Fruit fly (Drosophila melanogaster): ENCODE data around the gene pyd3.
A peak's percentile ranks its signal among the peaks of the same experiment; 100 is the strongest.

The pyd3 gene

DNA sequence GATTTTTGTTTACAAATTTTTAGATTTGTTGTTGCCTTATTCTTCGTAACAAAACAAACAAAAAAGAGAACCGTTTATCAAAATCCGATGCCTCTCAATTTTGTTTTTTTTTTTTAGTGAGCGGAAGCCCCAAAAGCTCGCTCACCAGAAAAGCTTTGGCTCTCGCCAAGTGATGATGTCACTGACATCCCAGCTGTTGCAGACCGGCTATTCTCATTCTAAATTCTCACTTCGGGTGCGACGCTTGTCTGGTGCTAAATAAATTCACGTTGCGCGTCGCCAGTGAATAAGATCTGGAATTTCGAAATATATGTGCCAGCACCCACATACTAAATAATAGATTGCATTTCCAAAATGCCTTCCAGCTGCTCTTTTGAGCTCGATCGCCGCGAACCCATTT, 44.0 kb upstream of the pyd3 start, which contains the start of gene CG2641 (continued):
- TF ChIP-seq CG8089 (GFP tag; optimal IDR thresholded peaks at IDR 0.05) (no peak), CG3281 (GFP tag; optimal IDR thresholded peaks at IDR 0.05) (peak; percentile 5), ash1 (GFP tag; optimal IDR thresholded peaks at IDR 0.05) (no peak), jing (GFP tag; optimal IDR thresholded peaks at IDR 0.05) (no peak), sens (GFP tag) (no peak), CG7963 (GFP tag; IDR thresholded peaks at IDR 0.05; ENCODE audit: partially characterized antibody) (no peak), klu (GFP tag; IDR thresholded peaks at IDR 0.05) (no peak), CG11504 (tag; optimal IDR thresholded peaks at IDR 0.05) (no peak), cwo (GFP tag; optimal IDR thresholded peaks at IDR 0.05) (no peak), CG7839 (tag; optimal IDR thresholded peaks at IDR 0.05) (no peak), Dek (tag; optimal IDR thresholded peaks at IDR 0.05) (no peak), lmd (GFP tag; IDR thresholded peaks at IDR 0.05) (no peak), CG1602 (GFP tag; optimal IDR thresholded peaks at IDR 0.05) (no peak), CG3838 (GFP tag; optimal IDR thresholded peaks at IDR 0.05) (no peak), CG1603 (tag; optimal IDR thresholded peaks at IDR 0.05) (no peak), Rfx (GFP tag; IDR thresholded peaks at IDR 0.05) (no peak), Ravus (GFP tag; IDR thresholded peaks at IDR 0.05) (no peak), CG10274 (GFP tag; optimal IDR thresholded peaks at IDR 0.05) (no peak), tio (GFP tag; optimal IDR thresholded peaks at IDR 0.05) (no peak), Atf6 (GFP tag; IDR thresholded peaks at IDR 0.05) (no peak), CG34376 (GFP tag; optimal IDR thresholded peaks at IDR 0.05) (peak; percentile 47), CoRest (tag; optimal IDR thresholded peaks at IDR 0.05) (no peak), Drgx (GFP tag; IDR thresholded peaks at IDR 0.05) (peak; percentile 72), dati (GFP tag; IDR thresholded peaks at IDR 0.05) (no peak), Dbx (GFP tag; IDR thresholded peaks at IDR 0.05) (0 out of 3 replicates have a peak, but pooled peaks have one; percentile 46), HLH54F (GFP tag; optimal IDR thresholded peaks at IDR 0.05) (no peak), wek (GFP tag; optimal IDR thresholded peaks at IDR 0.05) (no peak), CG9215 (GFP tag; IDR thresholded peaks at IDR 0.05) (no peak), lbe (GFP tag; optimal IDR thresholded peaks at IDR 0.05) (peak; percentile 61), Ets97D (GFP tag; optimal IDR thresholded peaks at IDR 0.05) (no peak), BEAF-32 (GFP tag; optimal IDR thresholded peaks at IDR 0.05) (no peak), CG43689 (GFP tag; IDR thresholded peaks at IDR 0.05) (no peak), sr (GFP tag; IDR thresholded peaks at IDR 0.05) (0 out of 3 replicates have a peak, but pooled peaks have one; percentile 7), CG1529 (GFP tag; optimal IDR thresholded peaks at IDR 0.05) (no peak), CG34224 (GFP tag; IDR thresholded peaks at IDR 0.05; ENCODE audit: partially characterized antibody) (peak; percentile 20; the same call in 1 of the 3 replicates), Hr78 (GFP tag; optimal IDR thresholded peaks at IDR 0.05) (no peak), Dfd (GFP tag; optimal IDR thresholded peaks at IDR 0.05) (no peak), CG6854 (GFP tag; optimal IDR thresholded peaks at IDR 0.05) (no peak), Sox102F (GFP tag; optimal IDR thresholded peaks at IDR 0.05) (no peak), Sry-δ (GFP tag; optimal IDR thresholded peaks at IDR 0.05) (no peak), amos (GFP tag; IDR thresholded peaks at IDR 0.05; ENCODE audit: partially characterized antibody) (peak; percentile 8; the same call in 1 of the 2 replicates), CG6175 (GFP tag; IDR thresholded peaks at IDR 0.05) (no peak), CG31365 (tag; optimal IDR thresholded peaks at IDR 0.05) (no peak), CG11247 (GFP tag; IDR thresholded peaks at IDR 0.05) (no peak), bigmax (GFP tag; optimal IDR thresholded peaks at IDR 0.05) (no peak), Lpt (GFP tag; optimal IDR thresholded peaks at IDR 0.05) (no peak), sna (GFP tag; IDR thresholded peaks at IDR 0.05; ENCODE audit: partially characterized antibody) (no peak), zen (tag; optimal IDR thresholded peaks at IDR 0.05) (no peak), CG42726 (GFP tag; IDR thresholded peaks at IDR 0.05; ENCODE audit: partially characterized antibody) (no peak), bowl (GFP tag; IDR thresholded peaks at IDR 0.05) (no peak), gem (tag; optimal IDR thresholded peaks at IDR 0.05) (no peak)

Data from whole organism, embryonic.